Worm (Caenorhabditis elegans) whole organism, midembryonic: ENCODE results near the gene srlf-2.

Experiments used
- T22C8.4 ChIP-seq: fragments of 200-800 bp; sonication (Bioruptor generic); IDR thresholded peaks from 2 replicates; pipeline ENCODE4 v1.3.6; 2022; ENCODE audit warnings: missing genetic modification characterization, missing compliant biosample characterization
- cog-1 ChIP-seq: sonication (generic microtip); optimal IDR thresholded peaks from 2 replicates; lab custom pipeline; 2016; ENCODE audit warnings: missing genetic modification characterization, missing compliant biosample characterization
- flt-1 ChIP-seq: fragments of 200-800 bp; sonication (Bioruptor generic); IDR thresholded peaks from 2 replicates; pipeline ENCODE4 v1.3.6; 2022; ENCODE audit warnings: missing genetic modification characterization, missing compliant biosample characterization
- klf-2 ChIP-seq: fragments of 200-800 bp; sonication (Bioruptor generic); conservative IDR thresholded peaks from 2 replicates; pipeline ENCODE4 v1.3.6; 2022; ENCODE audit warnings: missing genetic modification reagents, missing genetic modification characterization, missing compliant biosample characterization
- med-1 ChIP-seq: sonication (generic microtip); optimal IDR thresholded peaks from 2 replicates; lab custom pipeline; 2017; ENCODE audit warnings: missing genetic modification characterization, mild to moderate bottlenecking, missing compliant biosample characterization, antibody characterized with exemption, missing genetic modification reagents; ENCODE audit not compliant: insufficient read depth
- ref-1 ChIP-seq: fragments of 200-800 bp; sonication (Bioruptor generic); conservative IDR thresholded peaks from 2 replicates; pipeline ENCODE4 v1.3.6; 2022; ENCODE audit warnings: missing genetic modification reagents, missing genetic modification characterization, missing compliant biosample characterization
- tab-1 ChIP-seq: fragments of 200-800 bp; sonication (Bioruptor generic); IDR thresholded peaks from 2 replicates; pipeline ENCODE4 v1.3.6; 2022; ENCODE audit warnings: missing genetic modification characterization, missing compliant biosample characterization
- ztf-23 ChIP-seq: fragments of 200-800 bp; sonication (Bioruptor generic); IDR thresholded peaks from 2 replicates; pipeline ENCODE4 v1.3.6; 2022; ENCODE audit warnings: missing genetic modification reagents, missing genetic modification characterization, missing compliant biosample characterization
- ztf-29 ChIP-seq: fragments of 200-800 bp; sonication (Bioruptor generic); IDR thresholded peaks from 2 replicates; pipeline ENCODE4 v1.3.6; 2022; ENCODE audit warnings: missing genetic modification reagents, missing genetic modification characterization, missing compliant biosample characterization

The srlf-2 gene

DNA sequence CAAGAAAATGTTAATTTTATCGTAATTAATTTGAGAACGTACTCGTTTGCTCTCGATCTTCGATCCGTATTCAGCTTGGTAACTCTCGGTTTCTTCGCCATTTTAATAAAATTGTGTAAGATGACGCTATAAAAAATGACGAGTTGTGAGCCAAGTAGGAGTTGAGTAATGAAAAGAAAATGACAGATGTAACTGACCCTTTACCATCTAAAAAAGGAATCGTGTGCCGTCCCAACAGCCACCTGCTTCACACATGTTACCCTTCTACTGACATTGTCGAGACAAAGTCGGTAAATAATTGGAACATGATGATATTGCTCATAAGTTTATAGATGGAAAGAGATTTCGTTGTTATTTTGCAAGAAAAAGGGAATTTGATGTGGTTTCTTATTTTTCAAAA is 10.7 kb upstream of the srlf-2 start, which contains the start of gene hlh-12:
TSS of gene hlh-12 (minus strand) at position 101 of the 400 bp plus-strand sequence.
- TF ChIP-seq ztf-29 (GFP tag; lab: Robert Waterston, UW), result no peak
- no peak for TF ChIP-seq T22C8.4 (GFP tag; lab: Robert Waterston, UW)
- TF ChIP-seq flt-1 (GFP tag; lab: Robert Waterston, UW), result no peak
- TF ChIP-seq ref-1 (GFP tag; lab: Robert Waterston, UW), result no peak
- TF ChIP-seq klf-2 (GFP tag; lab: Robert Waterston, UW), result no peak
- no peak for TF ChIP-seq ztf-23 (GFP tag; lab: Robert Waterston, UW)
- no peak for TF ChIP-seq tab-1 (GFP tag; lab: Robert Waterston, UW)

ce11 chrIV:8481308-8481707 is 8.7 kb upstream of the srlf-2 start, which contains the start of gene spp-8:
Gene spp-8 (plus strand): TSS chrIV:8481664.
- no peak for TF ChIP-seq ztf-23 (GFP tag; lab: Robert Waterston, UW)
- no peak for TF ChIP-seq cog-1
- no peak for TF ChIP-seq med-1 (GFP tag; lab: Kevin White, UChicago)
- no peak for TF ChIP-seq ztf-29 (GFP tag; lab: Robert Waterston, UW)
- no peak for TF ChIP-seq T22C8.4 (GFP tag; lab: Robert Waterston, UW)
- TF ChIP-seq tab-1 (GFP tag; lab: Robert Waterston, UW), result no peak
- no peak for TF ChIP-seq flt-1 (GFP tag; lab: Robert Waterston, UW)
- no peak for TF ChIP-seq ref-1 (GFP tag; lab: Robert Waterston, UW)
- no peak for TF ChIP-seq klf-2 (GFP tag; lab: Robert Waterston, UW)

ce11 chrIV:8487183-8487582 is 2.8 kb upstream of the srlf-2 start, which contains the start of gene srlf-3:
Gene srlf-3 (plus strand): TSS chrIV:8487483.
- TF ChIP-seq tab-1 (GFP tag; lab: Robert Waterston, UW), result no peak
- TF ChIP-seq klf-2 (GFP tag; lab: Robert Waterston, UW), result no peak
- TF ChIP-seq T22C8.4 (GFP tag; lab: Robert Waterston, UW), result no peak
- TF ChIP-seq cog-1, result no peak
- no peak for TF ChIP-seq med-1 (GFP tag; lab: Kevin White, UChicago)
- no peak for TF ChIP-seq ztf-29 (GFP tag; lab: Robert Waterston, UW)
- TF ChIP-seq ref-1 (GFP tag; lab: Robert Waterston, UW), result no peak

ce11 chrIV:8488043-8488442 is 2.0 kb upstream of the srlf-2 start:
- TF ChIP-seq flt-1 (GFP tag; lab: Robert Waterston, UW), result no peak
- TF ChIP-seq ztf-23 (GFP tag; lab: Robert Waterston, UW), result no peak
- no peak for TF ChIP-seq med-1 (GFP tag; lab: Kevin White, UChicago)
- TF ChIP-seq klf-2 (GFP tag; lab: Robert Waterston, UW), result no peak
- no peak for TF ChIP-seq T22C8.4 (GFP tag; lab: Robert Waterston, UW)
- no peak for TF ChIP-seq ref-1 (GFP tag; lab: Robert Waterston, UW)
- no peak for TF ChIP-seq cog-1
- no peak for TF ChIP-seq ztf-29 (GFP tag; lab: Robert Waterston, UW)
- TF ChIP-seq tab-1 (GFP tag; lab: Robert Waterston, UW), result no peak

ce11 chrIV:8492242-8492641 is 2.2 kb downstream of the srlf-2 start, which contains the start of gene sru-7:
Gene sru-7 (plus strand): TSS chrIV:8492542.
- TF ChIP-seq klf-2 (GFP tag; lab: Robert Waterston, UW), result no peak
- TF ChIP-seq ref-1 (GFP tag; lab: Robert Waterston, UW), result no peak
- no peak for TF ChIP-seq flt-1 (GFP tag; lab: Robert Waterston, UW)
- TF ChIP-seq cog-1, result no peak
- TF ChIP-seq ztf-29 (GFP tag; lab: Robert Waterston, UW), result no peak
- no peak for TF ChIP-seq ztf-23 (GFP tag; lab: Robert Waterston, UW)

ce11 chrIV:8496263-8496662 is 6.2 kb downstream of the srlf-2 start, which contains the start of gene C28C12.12:
Gene C28C12.12 (minus strand): TSS chrIV:8496363.
- TF ChIP-seq T22C8.4 (GFP tag; lab: Robert Waterston, UW) (no peak), ref-1 (GFP tag; lab: Robert Waterston, UW) (no peak), med-1 (GFP tag; lab: Kevin White, UChicago) (no peak), cog-1 (no peak), ztf-29 (GFP tag; lab: Robert Waterston, UW) (no peak), flt-1 (GFP tag; lab: Robert Waterston, UW) (no peak), tab-1 (GFP tag; lab: Robert Waterston, UW) (no peak), klf-2 (GFP tag; lab: Robert Waterston, UW) (no peak), ztf-23 (GFP tag; lab: Robert Waterston, UW) (no peak)

DNA sequence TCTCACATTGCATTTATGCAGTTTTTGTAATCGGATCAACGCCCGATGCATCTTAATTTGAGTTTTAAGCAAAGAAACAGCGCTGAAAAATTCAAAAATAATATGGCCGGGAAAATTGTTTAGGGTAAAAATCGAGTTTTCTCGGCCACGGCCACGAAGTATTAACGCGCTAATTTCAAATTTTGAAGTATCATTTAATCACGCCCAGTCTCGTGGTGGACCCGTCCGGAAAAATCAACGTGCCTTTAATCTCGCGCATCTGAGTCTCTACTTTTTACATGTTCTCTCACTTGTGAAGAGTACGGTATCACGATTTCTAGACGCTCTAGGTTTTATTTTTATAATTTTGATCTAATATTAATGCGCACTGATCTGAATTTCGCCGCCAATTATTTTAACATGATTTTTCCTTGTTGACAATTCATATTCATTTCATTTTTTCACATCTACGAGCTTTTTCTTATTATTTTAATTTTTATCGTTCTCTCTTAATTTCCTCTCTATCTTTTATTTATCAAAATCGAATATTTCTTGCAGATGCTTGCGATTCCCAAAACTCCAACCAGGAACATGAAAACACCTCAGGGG is 8.9 kb downstream of the srlf-2 start, which contains the start of the genes acdh-13 and mesp-1:
TSS of gene acdh-13 (minus strand) at position 51 of the 588 bp plus-strand sequence.
TSS of gene mesp-1 (plus strand) at position 538 of the 588 bp plus-strand sequence.
- no peak for TF ChIP-seq T22C8.4 (GFP tag; lab: Robert Waterston, UW)
- TF ChIP-seq klf-2 (GFP tag; lab: Robert Waterston, UW), result no peak
- TF ChIP-seq ztf-29 (GFP tag; lab: Robert Waterston, UW), result no peak
- no peak for TF ChIP-seq med-1 (GFP tag; lab: Kevin White, UChicago)
- no peak for TF ChIP-seq ref-1 (GFP tag; lab: Robert Waterston, UW)
- TF ChIP-seq cog-1, result no peak
- TF ChIP-seq flt-1 (GFP tag; lab: Robert Waterston, UW), result no peak
- no peak for TF ChIP-seq ztf-23 (GFP tag; lab: Robert Waterston, UW)
- no peak for TF ChIP-seq tab-1 (GFP tag; lab: Robert Waterston, UW)

DNA sequence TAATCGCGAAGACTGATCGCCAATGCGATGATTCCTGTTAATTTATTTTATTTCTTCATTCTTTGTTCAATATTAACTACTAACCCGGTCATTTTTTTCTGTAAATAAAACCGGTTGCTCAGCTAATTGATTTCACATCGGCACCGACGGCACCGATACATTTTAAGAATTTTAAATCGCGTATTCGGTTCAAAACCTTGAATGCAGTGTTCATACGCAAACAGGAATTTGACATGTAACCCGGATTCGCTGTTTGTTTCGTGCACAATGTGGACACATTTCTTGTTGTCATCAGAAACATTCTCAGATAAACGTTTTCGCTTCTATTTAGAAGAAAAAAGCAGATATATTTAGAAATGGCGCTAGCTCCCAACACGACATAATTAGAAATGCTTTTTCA is 9.9 kb downstream of the srlf-2 start:
- no peak for TF ChIP-seq cog-1
- no peak for TF ChIP-seq ref-1 (GFP tag; lab: Robert Waterston, UW)
- no peak for TF ChIP-seq ztf-29 (GFP tag; lab: Robert Waterston, UW)
- TF ChIP-seq flt-1 (GFP tag; lab: Robert Waterston, UW), result no peak
- TF ChIP-seq klf-2 (GFP tag; lab: Robert Waterston, UW), result no peak
- no peak for TF ChIP-seq med-1 (GFP tag; lab: Kevin White, UChicago)

DNA sequence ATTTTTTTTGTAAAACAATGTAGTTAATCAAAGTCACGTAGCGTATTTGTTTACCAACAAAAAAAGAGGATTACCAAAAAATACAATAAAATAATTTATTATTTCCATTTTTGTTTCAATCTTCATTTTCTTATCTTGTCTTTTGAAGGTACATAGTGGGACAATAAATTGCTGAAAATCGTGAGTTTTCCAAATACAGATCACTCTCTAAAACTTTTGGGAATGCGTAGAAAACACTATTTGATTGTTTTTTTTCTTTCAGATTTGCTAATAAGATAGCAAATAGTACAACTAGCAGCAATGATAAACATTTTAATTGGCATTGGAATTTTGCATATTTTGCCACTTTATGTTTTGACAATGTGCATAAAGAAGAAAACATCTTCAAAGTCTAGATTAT is 11.4 kb downstream of the srlf-2 start, which contains the start of gene C28C12.1:
TSS of gene C28C12.1 (plus strand) at position 301 of the 400 bp plus-strand sequence.
- TF ChIP-seq med-1 (GFP tag; lab: Kevin White, UChicago) (no peak), ref-1 (GFP tag; lab: Robert Waterston, UW) (no peak), cog-1 (no peak), T22C8.4 (GFP tag; lab: Robert Waterston, UW) (no peak), tab-1 (GFP tag; lab: Robert Waterston, UW) (no peak), ztf-23 (GFP tag; lab: Robert Waterston, UW) (no peak), klf-2 (GFP tag; lab: Robert Waterston, UW) (no peak), flt-1 (GFP tag; lab: Robert Waterston, UW) (no peak), ztf-29 (GFP tag; lab: Robert Waterston, UW) (no peak)
